Fruit fly (Drosophila melanogaster) whole organism, embryonic: ENCODE results near the gene CG13386.

Experiments used
- Abd-B ChIP-seq: fragments of 200-800 bp; sonication (Bioruptor generic); optimal IDR thresholded peaks from 2 replicates; lab custom pipeline; 2018; ENCODE audit warnings: missing biosample characterization, mild to moderate bottlenecking, missing genetic modification characterization, moderate library complexity
- Blimp-1 ChIP-seq: fragments of 200-800 bp; sonication (Bioruptor generic); optimal IDR thresholded peaks from 3 replicates; lab custom pipeline; 2018; ENCODE audit warnings: missing biosample characterization, missing genetic modification characterization, mild to moderate bottlenecking, moderate library complexity, missing genetic modification reagents
- CG12659 ChIP-seq: fragments of 200-800 bp; sonication (Bioruptor generic); optimal IDR thresholded peaks from 3 replicates; lab custom pipeline; 2017; ENCODE audit warnings: mild to moderate bottlenecking, missing biosample characterization, missing genetic modification reagents, missing genetic modification characterization
- CG12942 ChIP-seq: fragments of 200-800 bp; sonication (Bioruptor generic); optimal IDR thresholded peaks from 3 replicates; lab custom pipeline; 2016; ENCODE audit warnings: missing biosample characterization, missing genetic modification characterization
- CG13775 ChIP-seq: fragments of 200-800 bp; sonication (Bioruptor generic); optimal IDR thresholded peaks from 3 replicates; lab custom pipeline; 2017; ENCODE audit warnings: missing biosample characterization, mild to moderate bottlenecking, missing genetic modification characterization
- CG16815 ChIP-seq: fragments of 200-800 bp; sonication (Bioruptor generic); optimal IDR thresholded peaks from 3 replicates; lab custom pipeline; 2017; ENCODE audit warnings: missing biosample characterization, mild to moderate bottlenecking, missing genetic modification characterization
- CG17568 ChIP-seq: fragments of 200-800 bp; sonication (Bioruptor generic); optimal IDR thresholded peaks from 2 replicates; lab custom pipeline; 2018; ENCODE audit warnings: missing biosample characterization, mild to moderate bottlenecking, missing genetic modification characterization, moderate library complexity
- CG17912 ChIP-seq: fragments of 200-800 bp; sonication (Bioruptor generic); optimal IDR thresholded peaks from 2 replicates; lab custom pipeline; 2018; ENCODE audit warnings: missing biosample characterization, mild to moderate bottlenecking, missing genetic modification characterization
- CG1792 ChIP-seq: fragments of 200-800 bp; sonication (Bioruptor generic); optimal IDR thresholded peaks from 2 replicates; lab custom pipeline; 2016; ENCODE audit warnings: missing biosample characterization, missing genetic modification characterization
- CG1832 ChIP-seq: fragments of 200-800 bp; sonication (Bioruptor generic); optimal IDR thresholded peaks from 2 replicates; lab custom pipeline; 2017; ENCODE audit warnings: missing biosample characterization, mild to moderate bottlenecking, missing genetic modification characterization, inconsistent platforms
- CG18764 ChIP-seq: fragments of 200-800 bp; sonication (Bioruptor generic); optimal IDR thresholded peaks from 3 replicates; lab custom pipeline; 2016; ENCODE audit warnings: missing biosample characterization, missing genetic modification characterization
- CG2120 ChIP-seq: fragments of 200-800 bp; sonication (Bioruptor generic); optimal IDR thresholded peaks from 3 replicates; lab custom pipeline; 2016; ENCODE audit warnings: missing biosample characterization, missing genetic modification characterization
- CG2712 ChIP-seq: fragments of 200-800 bp; optimal IDR thresholded peaks from 3 replicates; lab custom pipeline; 2019; ENCODE audit warnings: missing biosample characterization, mild to moderate bottlenecking, missing genetic modification characterization, moderate library complexity
- CG31224 ChIP-seq: fragments of 200-800 bp; sonication (Bioruptor generic); IDR thresholded peaks from 2 replicates; pipeline ENCODE4 v1.3.6; 2022; ENCODE audit warnings: missing biosample characterization, missing genetic modification characterization
- CG42726 ChIP-seq: fragments of 200-800 bp; sonication (Bioruptor generic); IDR thresholded peaks from 2 replicates; pipeline ENCODE4 v1.3.6; 2022; ENCODE audit warnings: missing biosample characterization, missing genetic modification characterization; ENCODE audit not compliant: partially characterized antibody
- CG4424 ChIP-seq: fragments of 200-800 bp; sonication (Bioruptor generic); optimal IDR thresholded peaks from 3 replicates; lab custom pipeline; 2016; ENCODE audit warnings: missing biosample characterization, missing genetic modification characterization
- CG6175 ChIP-seq: fragments of 200-800 bp; sonication (Bioruptor generic); IDR thresholded peaks from 3 replicates; pipeline ENCODE4 v1.3.6; 2022; ENCODE audit warnings: missing biosample characterization, missing genetic modification characterization
- CG6689 ChIP-seq: fragments of 200-800 bp; sonication (Bioruptor generic); IDR thresholded peaks from 2 replicates; pipeline ENCODE4 v1.3.6; 2022; ENCODE audit warnings: missing biosample characterization, missing genetic modification characterization
- CG7786 ChIP-seq: fragments of 200-800 bp; sonication (Bioruptor generic); optimal IDR thresholded peaks from 2 replicates; lab custom pipeline; 2016; ENCODE audit warnings: missing biosample characterization, missing genetic modification characterization
- CG9215 ChIP-seq: fragments of 200-800 bp; sonication (Bioruptor generic); IDR thresholded peaks from 2 replicates; pipeline ENCODE4 v1.3.6; 2022; ENCODE audit warnings: missing biosample characterization, missing genetic modification characterization
- CG9932 ChIP-seq: fragments of 200-800 bp; sonication (Bioruptor generic); IDR thresholded peaks from 2 replicates; pipeline ENCODE4 v1.3.6; 2022; ENCODE audit warnings: missing biosample characterization, missing genetic modification characterization
- CkIIα-i1 ChIP-seq: fragments of 200-800 bp; sonication (Bioruptor generic); IDR thresholded peaks from 2 replicates; pipeline ENCODE4 v1.3.6; 2022; ENCODE audit warnings: missing biosample characterization, missing genetic modification characterization
- CoRest ChIP-seq: fragments of 200-800 bp; sonication (Bioruptor generic); optimal IDR thresholded peaks from 3 replicates; lab custom pipeline; 2018; ENCODE audit warnings: missing biosample characterization, mild to moderate bottlenecking, missing genetic modification characterization, moderate library complexity
- Deaf1 ChIP-seq: fragments of 200-800 bp; optimal IDR thresholded peaks from 3 replicates; lab custom pipeline; 2019; ENCODE audit warnings: missing biosample characterization, mild to moderate bottlenecking, missing genetic modification characterization, moderate library complexity
- E2f1 ChIP-seq: fragments of 200-800 bp; sonication (Bioruptor generic); IDR thresholded peaks from 2 replicates; pipeline ENCODE4 v1.3.6; 2022; ENCODE audit warnings: missing biosample characterization, missing genetic modification characterization
- Ets65A ChIP-seq: fragments of 200-800 bp; sonication (Bioruptor generic); peaks from one replicate; lab custom pipeline; 2016; ENCODE audit warnings: missing biosample characterization, missing genetic modification characterization
- HLHmδ ChIP-seq: fragments of 200-800 bp; sonication (Bioruptor generic); optimal IDR thresholded peaks from 2 replicates; lab custom pipeline; 2018; ENCODE audit warnings: missing biosample characterization, mild to moderate bottlenecking, missing genetic modification characterization, moderate library complexity
- Med ChIP-seq: fragments of 200-800 bp; sonication (Bioruptor generic); peaks from one replicate; lab custom pipeline; 2016; ENCODE audit warnings: missing biosample characterization, missing genetic modification characterization, mild to moderate bottlenecking, inconsistent platforms, moderate library complexity
- Mrtf ChIP-seq: fragments of 200-800 bp; sonication (Bioruptor generic); IDR thresholded peaks from 3 replicates; pipeline ENCODE4 v1.3.6; 2022; ENCODE audit warnings: missing biosample characterization, missing genetic modification characterization
- Optix ChIP-seq: fragments of 200-800 bp; sonication (Bioruptor generic); IDR thresholded peaks from 3 replicates; pipeline ENCODE4 v1.3.6; 2022; ENCODE audit warnings: missing biosample characterization, missing genetic modification characterization
- Sin3A ChIP-seq: fragments of >200 bp; optimal IDR thresholded peaks from 2 replicates; lab custom pipeline; 2018
- caup ChIP-seq: fragments of 200-800 bp; sonication (Bioruptor generic); optimal IDR thresholded peaks from 3 replicates; lab custom pipeline; 2017; ENCODE audit warnings: missing biosample characterization, mild to moderate bottlenecking, missing genetic modification characterization, moderate library complexity; ENCODE audit not compliant: severe bottlenecking
- ci ChIP-seq: fragments of 200-800 bp; sonication (Bioruptor generic); IDR thresholded peaks from 3 replicates; pipeline ENCODE4 v1.3.6; 2022; ENCODE audit warnings: missing biosample characterization, missing genetic modification characterization
- crol ChIP-seq: fragments of 200-800 bp; sonication (Bioruptor generic); IDR thresholded peaks from 2 replicates; pipeline ENCODE4 v1.3.6; 2022; ENCODE audit warnings: missing biosample characterization, missing genetic modification characterization
- danr ChIP-seq: fragments of 200-800 bp; sonication (Bioruptor generic); IDR thresholded peaks from 2 replicates; pipeline ENCODE4 v1.3.6; 2022; ENCODE audit warnings: missing biosample characterization, missing genetic modification characterization
- esg ChIP-seq: fragments of 200-800 bp; sonication (Bioruptor generic); conservative IDR thresholded peaks from 2 replicates; pipeline ENCODE4 v1.3.6; 2022; ENCODE audit warnings: missing biosample characterization, missing genetic modification characterization
- her ChIP-seq: fragments of 200-800 bp; sonication (Bioruptor generic); optimal IDR thresholded peaks from 2 replicates; lab custom pipeline; 2016; ENCODE audit warnings: missing biosample characterization, missing genetic modification characterization
- insv ChIP-seq, 2 experiments: fragments of 200-800 bp; sonication (Bioruptor generic); optimal IDR thresholded peaks; 3 replicates each; lab custom pipeline; 2016 to 2018; ENCODE audit warnings: missing biosample characterization in 2 of 2, missing genetic modification characterization in 2 of 2
- lilli ChIP-seq: fragments of 200-800 bp; sonication (Bioruptor generic); optimal IDR thresholded peaks from 3 replicates; lab custom pipeline; 2016; ENCODE audit warnings: missing biosample characterization, missing genetic modification characterization
- maf-S ChIP-seq: fragments of 200-800 bp; sonication (Bioruptor generic); optimal IDR thresholded peaks from 2 replicates; lab custom pipeline; 2016; ENCODE audit warnings: missing biosample characterization, missing genetic modification characterization
- nmo ChIP-seq: fragments of 200-800 bp; sonication (Bioruptor generic); optimal IDR thresholded peaks from 2 replicates; lab custom pipeline; 2018; ENCODE audit warnings: missing biosample characterization, mild to moderate bottlenecking, missing genetic modification characterization, moderate library complexity
- pan ChIP-seq, 4 experiments: fragments of >200 bp in 3 of 4; fragments of 200-800 bp in 1 of 4; sonication (Bioruptor generic) in 1 of 4; optimal IDR thresholded peaks in 3 of 4; IDR thresholded peaks in 1 of 4; 2 replicates each; pipeline versions ENCODE4 v1.3.6 to Lab custom; 2017 to 2022; ENCODE audit warnings: missing biosample characterization in 2 of 4, missing genetic modification characterization in 2 of 4, mixed read lengths in 1 of 4
- pho ChIP-seq: fragments of 200-800 bp; sonication (Bioruptor generic); optimal IDR thresholded peaks from 2 replicates; lab custom pipeline; 2016; ENCODE audit warnings: missing biosample characterization, missing genetic modification characterization
- pros ChIP-seq: fragments of 200-800 bp; sonication (Bioruptor generic); optimal IDR thresholded peaks from 3 replicates; lab custom pipeline; 2019; ENCODE audit warnings: missing biosample characterization, mild to moderate bottlenecking, missing genetic modification characterization, moderate library complexity
- sim ChIP-seq: fragments of 200-800 bp; sonication (Bioruptor generic); IDR thresholded peaks from 2 replicates; pipeline ENCODE4 v1.3.6; 2022; ENCODE audit warnings: missing biosample characterization, missing genetic modification characterization
- tgo ChIP-seq: fragments of 200-800 bp; sonication (Bioruptor generic); IDR thresholded peaks from 3 replicates; pipeline ENCODE4 v1.3.6; 2022; ENCODE audit warnings: missing biosample characterization, missing genetic modification characterization
- tx ChIP-seq: fragments of 200-800 bp; sonication (Bioruptor generic); optimal IDR thresholded peaks from 2 replicates; lab custom pipeline; 2016; ENCODE audit warnings: missing biosample characterization, missing genetic modification characterization

Gene CG13386

DNA sequence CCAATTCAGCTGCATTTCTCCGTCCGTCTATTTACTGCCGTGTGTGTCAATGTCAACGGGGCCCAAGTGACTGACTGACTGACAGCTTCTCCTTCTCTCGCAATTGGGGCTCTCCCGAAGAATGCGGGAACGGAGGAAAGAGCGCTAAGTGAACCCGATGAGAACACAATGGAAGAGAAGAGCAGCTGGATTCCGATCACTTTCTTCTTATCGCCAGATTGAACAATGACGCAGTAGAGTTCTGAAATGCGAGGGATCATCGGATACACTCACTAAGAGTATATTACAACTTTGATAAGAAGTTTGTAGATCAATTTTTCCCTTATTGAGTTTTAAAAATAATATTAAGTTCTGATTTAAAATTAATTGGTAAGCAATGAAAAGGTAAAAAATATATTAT lies 12.7 kb downstream of the CG13386 start, which contains the start of gene Naglu (continued):
- TF ChIP-seq pan (optimal IDR thresholded peaks at IDR 0.05; lab: Kevin White, UChicago) = no peak
- no peak for TF ChIP-seq pan (GFP tag; optimal IDR thresholded peaks at IDR 0.05 in 1 of 2, IDR thresholded peaks at IDR 0.05 in 1 of 2)
- TF ChIP-seq crol (GFP tag; lab: Robert Waterston, UW) = 0 out of 2 replicates have a peak, but pooled peaks have one; percentile 9
- TF ChIP-seq Blimp-1 (GFP tag; lab: Kevin White, UChicago) = peak; percentile 60
- no peak for TF ChIP-seq CG6175 (GFP tag; lab: Robert Waterston, UW)
- no peak for TF ChIP-seq CG42726 (GFP tag; lab: Robert Waterston, UW)
- TF ChIP-seq CkIIα-i1 (GFP tag; lab: Robert Waterston, UW) = no peak
- no peak for TF ChIP-seq Deaf1 (tag; lab: Kevin White, UChicago)
- no peak for TF ChIP-seq CG17568 (GFP tag; lab: Kevin White, UChicago)
- TF ChIP-seq CG12942 = no peak
- no peak for TF ChIP-seq maf-S (GFP tag; lab: Kevin White, UChicago)
- no peak for TF ChIP-seq CG2120 (GFP tag; lab: Kevin White, UChicago)
- TF ChIP-seq Ets65A (GFP tag; lab: Kevin White, UChicago) = no peak
- no peak for TF ChIP-seq tx (GFP tag; lab: Kevin White, UChicago)
- TF ChIP-seq CG1832 (GFP tag; lab: Kevin White, UChicago) = no peak
- no peak for TF ChIP-seq Mrtf (GFP tag; lab: Robert Waterston, UW)
- no peak for TF ChIP-seq CG12659 (GFP tag; lab: Kevin White, UChicago)
- TF ChIP-seq danr (GFP tag; lab: Robert Waterston, UW) = no peak
- TF ChIP-seq Abd-B = no peak
- no peak for TF ChIP-seq CG2712 (tag; lab: Kevin White, UChicago)
- TF ChIP-seq, all 482 proteins: peak for 14

DNA sequence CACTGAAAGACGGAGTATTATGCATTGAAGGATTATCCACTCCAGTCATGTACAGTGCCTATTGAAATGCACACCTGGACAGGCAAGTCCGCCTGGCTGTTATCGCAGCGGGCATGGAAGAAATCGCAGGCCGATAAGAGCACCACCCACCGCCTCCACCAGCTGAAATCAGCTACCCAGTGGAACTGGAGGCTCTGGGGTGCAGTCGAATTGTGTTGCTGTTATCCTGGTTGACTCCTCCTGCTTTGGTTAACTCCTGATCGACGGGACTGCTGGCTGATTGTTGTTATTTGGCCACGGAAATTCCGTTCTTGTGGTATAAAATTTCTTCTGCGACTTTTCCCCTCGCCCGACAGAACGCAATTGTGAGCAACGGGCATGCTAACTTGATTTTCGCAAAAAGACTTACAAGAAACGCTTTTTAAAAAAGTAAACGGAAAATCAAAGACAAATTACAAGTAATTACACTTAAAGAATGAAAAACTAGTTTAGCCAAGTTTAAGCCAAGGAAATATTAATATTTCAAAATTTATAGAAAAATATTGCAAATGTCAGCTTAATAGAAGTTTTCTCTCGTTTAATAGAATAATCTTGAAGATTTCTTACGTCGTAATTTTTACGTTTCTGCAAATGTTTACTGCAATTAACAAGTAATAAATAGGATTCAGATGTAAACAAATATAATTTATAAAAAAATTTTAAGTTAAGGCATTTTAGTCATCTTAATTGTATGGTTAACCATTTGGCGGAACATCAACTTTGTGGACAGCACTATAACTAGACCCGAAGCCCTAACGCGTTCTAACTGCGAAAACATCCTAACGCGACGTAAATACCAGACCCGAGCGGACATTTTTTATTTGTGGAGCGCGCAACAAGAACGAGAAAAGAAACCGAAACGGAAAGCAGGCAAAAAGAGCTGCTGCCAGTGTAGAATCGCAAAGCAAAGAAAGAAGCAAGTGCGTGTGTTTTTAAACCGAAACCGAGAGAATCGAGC lies 16.4 kb downstream of the CG13386 start, which contains the start of the genes CG13398 and Akap200:
CG13398 (minus strand) TSS at position 370 of the 997 bp plus-strand sequence.
Akap200 (plus strand) TSS at position 804 of the 997 bp plus-strand sequence.
- TF ChIP-seq pros (GFP tag; lab: Kevin White, UChicago) (peak; percentile 24), CG31224 (0 out of 2 replicates have a peak, but pooled peaks have one; percentile 28), E2f1 (GFP tag; lab: Robert Waterston, UW) (no peak), CG9932 (peak; percentile 55), tgo (GFP tag; lab: Robert Waterston, UW) (no peak), CG18764 (GFP tag; lab: Kevin White, UChicago) (no peak), CG1792 (no peak), her (GFP tag; lab: Kevin White, UChicago) (peak; percentile 99), HLHmδ (GFP tag; lab: Kevin White, UChicago) (peak; percentile 67), CG6689 (GFP tag; lab: Robert Waterston, UW) (0 out of 2 replicates have a peak, but pooled peaks have one; percentile 35), nmo (GFP tag; lab: Kevin White, UChicago) (peak; percentile 62), caup (GFP tag; lab: Kevin White, UChicago) (peak; percentile 2), pho (peak; percentile 3), Sin3A (lab: Kevin White, UChicago) (peak; percentile 46), CG7786 (GFP tag; lab: Kevin White, UChicago) (peak; percentile 4), CG4424 (peak; percentile 46), lilli (GFP tag; lab: Kevin White, UChicago) (peak; percentile 36), ci (GFP tag; lab: Robert Waterston, UW) (peak; percentile 49; the same call in 1 of the 3 replicates), CG17912 (peak; percentile 24), CG13775 (peak; percentile 59), crol (GFP tag; lab: Robert Waterston, UW) (peak; percentile 90), CG9215 (0 out of 2 replicates have a peak, but pooled peaks have one; percentile 30), Med (peak; percentile 76), Optix (GFP tag; lab: Robert Waterston, UW) (no peak), CG16815 (peak; percentile 33), insv (GFP tag; optimal IDR thresholded peaks at IDR 0.05; lab: Kevin White, UChicago) (peak in 1 of 2 experiments; percentile 41), CoRest (peak; percentile 70), esg (GFP tag; lab: Robert Waterston, UW) (no peak), sim (GFP tag; lab: Robert Waterston, UW) (no peak)
